Worm (Caenorhabditis elegans): ENCODE measurements around the gene C50B6.7.

ce11 chrV:13330919-13331318 lies 6.1 kb upstream of the C50B6.7 start, which contains the start of gene nhr-129:
- TF ChIP-seq ama-1 (optimal IDR thresholded peaks at IDR 0.05) (no peak), ama-1 (GFP tag; optimal IDR thresholded peaks at IDR 0.05) (no peak), T26A5.8 (tag; optimal IDR thresholded peaks at IDR 0.05) (no peak), lin-35 (GFP tag; optimal IDR thresholded peaks at IDR 0.05) (no peak), let-607 (tag; optimal IDR thresholded peaks at IDR 0.05) (no peak), nfya-1 (tag; optimal IDR thresholded peaks at IDR 0.05; ENCODE audit: borderline replicate concordance, insufficient read depth) (no peak), pbrm-1 (GFP tag; IDR thresholded peaks at IDR 0.05) (no peak), F57A8.1 (GFP tag; optimal IDR thresholded peaks at IDR 0.05) (no peak), B0035.1 (tag; optimal IDR thresholded peaks at IDR 0.05) (no peak), F33H1.4 (GFP tag; IDR thresholded peaks at IDR 0.05) (no peak), hmg-20 (GFP tag; IDR thresholded peaks at IDR 0.05) (no peak)

Measured in whole organism, young adult.